Worm (Caenorhabditis elegans) whole organism, dauer: ENCODE results near the gene bath-42.

Experiments
- unc-62 ChIP-seq: sonication (generic microtip); optimal IDR thresholded peaks from 2 replicates; lab custom pipeline; 2017; ENCODE audit warnings: missing biosample characterization, missing genetic modification reagents, missing genetic modification characterization

Gene bath-42

ce11 chrIII:8126978-8127377 lies 36.2 kb downstream of the bath-42 start:
- no peak for TF ChIP-seq unc-62 (GFP tag; lab: Kevin White, UChicago)

- TF ChIP-seq unc-62 (GFP tag; lab: Kevin White, UChicago) = no peak
These were observed 37.9 kb downstream of the bath-42 start for ce11 chrIII:8125234-8125633.

- TF ChIP-seq unc-62 (GFP tag; lab: Kevin White, UChicago) = no peak
These were observed 38.9 kb downstream of the bath-42 start for ce11 chrIII:8124323-8124722.

ce11 chrIII:8121923-8122322 lies 41.3 kb downstream of the bath-42 start:
- no peak for TF ChIP-seq unc-62 (GFP tag; lab: Kevin White, UChicago)

- TF ChIP-seq unc-62 (GFP tag; lab: Kevin White, UChicago) = no peak
These were observed 42.1 kb downstream of the bath-42 start, which contains the start of gene gei-8 for ce11 chrIII:8121132-8121531. gei-8 (minus strand) TSS chrIII:8121232.

ce11 chrIII:8117155-8117554 lies 46.0 kb downstream of the bath-42 start:
- TF ChIP-seq unc-62 (GFP tag; lab: Kevin White, UChicago) = no peak

ce11 chrIII:8115877-8116276 lies 47.3 kb downstream of the bath-42 start:
- TF ChIP-seq unc-62 (GFP tag; lab: Kevin White, UChicago) = no peak
